Worm (Caenorhabditis elegans): ENCODE data around the gene R74.8.

- TF ChIP-seq elt-2 (tag; optimal IDR thresholded peaks at IDR 0.05) (peak; percentile 97), hlh-15 (tag; optimal IDR thresholded peaks at IDR 0.05) (peak; percentile 94), unc-3 (GFP tag; conservative IDR thresholded peaks at IDR 0.05) (peak; percentile 85), unc-3 (tag; optimal IDR thresholded peaks at IDR 0.05) (peak; percentile 91), npax-4 (tag; optimal IDR thresholded peaks at IDR 0.05) (peak; percentile 82), ama-1 (optimal IDR thresholded peaks at IDR 0.05) (no peak), pag-3 (tag; optimal IDR thresholded peaks at IDR 0.05; ENCODE audit: borderline replicate concordance) (peak; percentile 37), pros-1 (tag; optimal IDR thresholded peaks at IDR 0.05) (peak; percentile 11), hlh-8 (tag; optimal IDR thresholded peaks at IDR 0.05) (peak; percentile 94), hlh-13 (GFP tag; optimal IDR thresholded peaks at IDR 0.05) (peak; percentile 71), hlh-30 (tag; optimal IDR thresholded peaks at IDR 0.05; ENCODE audit: insufficient read depth) (peak; percentile 23), dmd-4 (tag; optimal IDR thresholded peaks at IDR 0.05; ENCODE audit: borderline replicate concordance) (peak; percentile 77), ceh-9 (tag; optimal IDR thresholded peaks at IDR 0.05) (no peak), ceh-22 (tag; optimal IDR thresholded peaks at IDR 0.05) (peak; percentile 63)
These were observed 35.1 kb upstream of the R74.8 start, which contains the start of the genes rnf-121 and C16C10.4 for ce11 chrIII:4170903-4171377.
